Worm (Caenorhabditis elegans): ENCODE measurements around the gene srbc-33.

Gene srbc-33

ce11 chrV:3445090-3445832 is 39.3 kb downstream of the srbc-33 start (continued):
- TF ChIP-seq ceh-48 (tag; optimal IDR thresholded peaks at IDR 0.05) (no peak), hlh-13 (GFP tag; optimal IDR thresholded peaks at IDR 0.05) (no peak)

- TF ChIP-seq ceh-34 (tag; optimal IDR thresholded peaks at IDR 0.05) (peak; percentile 71), ceh-31 (tag; optimal IDR thresholded peaks at IDR 0.05) (no peak)
Measured at ce11 chrV:3444777-3445089, 39.9 kb downstream of the srbc-33 start, which contains the start of gene cfz-2. Gene cfz-2 (minus strand): TSS chrV:3444877.

- TF ChIP-seq elt-2 (tag; optimal IDR thresholded peaks at IDR 0.05): no peak
- no peak for TF ChIP-seq unc-86 (tag; optimal IDR thresholded peaks at IDR 0.05)
- no peak for TF ChIP-seq ztf-16 (tag; optimal IDR thresholded peaks at IDR 0.05)
- no peak for TF ChIP-seq K09A11.1 (tag; optimal IDR thresholded peaks at IDR 0.05; ENCODE audit: insufficient read depth)
- no peak for TF ChIP-seq ceh-34 (tag; optimal IDR thresholded peaks at IDR 0.05)
- TF ChIP-seq Y22D7AL.16 (tag; optimal IDR thresholded peaks at IDR 0.05): no peak
- no peak for TF ChIP-seq hlh-6 (tag; optimal IDR thresholded peaks at IDR 0.05)
- no peak for TF ChIP-seq ttx-3 (tag; optimal IDR thresholded peaks at IDR 0.05)
- TF ChIP-seq che-1 (tag; optimal IDR thresholded peaks at IDR 0.05): no peak
- TF ChIP-seq pqm-1 (tag; optimal IDR thresholded peaks at IDR 0.05): no peak
Measured at ce11 chrV:3442609-3443008, 42.0 kb downstream of the srbc-33 start.
